Worm (Caenorhabditis elegans): ENCODE results near the gene T11F9.21.

The T11F9.21 gene

ce11 chrV:11521448-11521847 is 28.9 kb downstream of the T11F9.21 start, which contains the start of gene pafo-1 (continued):
- TF ChIP-seq unc-62 (GFP tag; optimal IDR thresholded peaks at IDR 0.05) (no peak), chd-7 (tag; optimal IDR thresholded peaks at IDR 0.05) (peak; percentile 7), attf-3 (GFP tag; conservative IDR thresholded peaks at IDR 0.05) (peak; percentile 62; the same call in 1 of the 2 replicates), lin-40 (tag; optimal IDR thresholded peaks at IDR 0.05) (peak; percentile 87), ceh-100 (GFP tag; IDR thresholded peaks at IDR 0.05) (peak; percentile 84), ztf-25 (GFP tag; IDR thresholded peaks at IDR 0.05) (0 out of 2 replicates have a peak, but pooled peaks have one; percentile 58), F22D6.2 (tag; optimal IDR thresholded peaks at IDR 0.05) (peak; percentile 45), pbrm-1 (GFP tag; IDR thresholded peaks at IDR 0.05) (peak; percentile 91), ztf-18 (tag; optimal IDR thresholded peaks at IDR 0.05) (peak; percentile 99), him-1 (tag; optimal IDR thresholded peaks at IDR 0.05) (peak; percentile 56), zfh-2 (GFP tag; conservative IDR thresholded peaks at IDR 0.05) (no peak), mcd-1 (GFP tag; IDR thresholded peaks at IDR 0.05) (peak; percentile 91), gei-17 (GFP tag; optimal IDR thresholded peaks at IDR 0.05) (no peak), dpl-1 (GFP tag; optimal IDR thresholded peaks at IDR 0.05) (peak; percentile 95), sea-2 (GFP tag; IDR thresholded peaks at IDR 0.05) (no peak), hmg-20 (GFP tag; IDR thresholded peaks at IDR 0.05) (peak; percentile 72), snpc-4 (GFP tag; optimal IDR thresholded peaks at IDR 0.05) (peak; percentile 41), snpc-4 (tag; optimal IDR thresholded peaks at IDR 0.05) (peak; percentile 40 to 85 (median 67)), K11D2.4 (GFP tag; IDR thresholded peaks at IDR 0.05) (peak; percentile 84)

DNA sequence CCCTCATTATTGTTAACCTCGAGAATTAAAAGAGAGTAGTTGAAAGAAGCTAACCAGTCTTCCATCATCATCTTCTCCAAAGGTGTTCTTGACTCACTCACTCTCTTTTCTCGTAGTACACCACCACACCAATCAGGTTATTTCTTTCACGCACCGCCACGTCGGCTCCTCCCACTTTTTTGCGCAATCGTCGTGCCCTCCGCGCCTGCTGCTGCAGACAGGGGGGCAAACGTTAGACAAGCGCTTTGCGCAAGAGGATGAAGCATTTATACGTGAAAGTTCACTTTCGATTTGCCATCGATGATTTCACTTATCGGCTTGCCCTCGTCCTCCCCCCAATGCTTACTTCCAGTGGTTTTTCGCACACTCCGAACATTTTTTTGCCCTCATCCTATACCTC is 32.8 kb downstream of the T11F9.21 start:
- TF ChIP-seq zfh-2 (GFP tag; conservative IDR thresholded peaks at IDR 0.05) (peak; percentile 69), ztf-25 (GFP tag; IDR thresholded peaks at IDR 0.05) (no peak)

DNA sequence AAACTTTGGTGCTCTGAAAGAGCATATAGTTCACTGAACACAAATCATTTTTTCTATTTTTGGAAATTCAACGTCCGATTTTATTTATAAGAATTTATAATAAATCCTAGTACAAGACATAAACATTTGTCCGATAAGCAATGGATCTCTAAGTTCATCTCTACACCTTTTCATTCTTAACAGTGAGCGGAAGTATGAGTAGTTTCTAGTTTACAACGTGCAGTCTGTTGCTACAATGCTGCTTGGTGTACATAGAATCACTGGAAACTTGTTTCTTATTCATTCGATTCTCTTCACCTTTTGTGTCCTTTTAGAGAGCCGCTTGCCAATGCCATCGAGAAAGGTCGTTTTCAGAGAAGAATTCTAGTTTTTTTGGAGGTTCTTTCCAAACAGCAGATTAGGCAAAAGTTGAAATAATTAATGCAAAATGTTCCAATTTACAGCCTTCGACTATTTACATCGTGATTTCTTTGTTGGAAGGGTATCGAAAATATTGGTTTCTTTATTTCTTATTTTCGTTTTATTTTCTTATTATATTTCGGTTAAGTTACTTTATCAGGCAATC is 34.5 kb downstream of the T11F9.21 start:
- TF ChIP-seq C06A6.2 (GFP tag; conservative IDR thresholded peaks at IDR 0.05): no peak

DNA sequence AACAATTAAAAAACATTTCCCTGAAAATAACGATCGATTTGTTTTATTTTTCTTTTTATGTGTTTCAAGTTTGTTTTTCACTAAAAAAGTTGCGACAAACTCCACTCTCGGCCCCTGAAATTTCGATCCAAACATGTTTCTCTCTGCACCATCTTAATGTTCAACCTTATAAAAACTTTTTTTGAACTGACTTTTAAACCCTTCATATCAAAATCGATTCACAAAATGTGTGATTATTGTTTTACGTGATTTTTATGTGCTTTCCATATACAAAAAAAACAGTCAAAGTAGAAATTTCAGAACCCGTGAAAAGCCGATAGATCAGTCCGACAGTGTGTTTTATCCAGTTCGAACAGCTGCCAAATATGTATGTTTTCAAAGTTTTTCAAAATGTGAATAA is 35.0 kb downstream of the T11F9.21 start, which contains the start of gene ccch-1:
ccch-1 (plus strand) TSS at position 301 of the 400 bp plus-strand sequence.
- TF ChIP-seq nhr-179 (tag; optimal IDR thresholded peaks at IDR 0.05) (no peak), B0261.1 (tag; optimal IDR thresholded peaks at IDR 0.05) (no peak), repo-1 (tag; optimal IDR thresholded peaks at IDR 0.05) (no peak), F57C9.4 (tag; optimal IDR thresholded peaks at IDR 0.05) (no peak), attf-6 (GFP tag; IDR thresholded peaks at IDR 0.05) (no peak), F10E7.11 (tag; optimal IDR thresholded peaks at IDR 0.05) (no peak), sdz-38 (tag; optimal IDR thresholded peaks at IDR 0.05) (no peak), gei-17 (GFP tag; optimal IDR thresholded peaks at IDR 0.05) (no peak), lin-35 (GFP tag; optimal IDR thresholded peaks at IDR 0.05) (no peak), fkh-3 (tag; optimal IDR thresholded peaks at IDR 0.05) (no peak), madf-3 (GFP tag; IDR thresholded peaks at IDR 0.05) (no peak), F57A8.1 (GFP tag; optimal IDR thresholded peaks at IDR 0.05) (no peak), tlf-1 (GFP tag; optimal IDR thresholded peaks at IDR 0.05) (no peak), sptf-2 (GFP tag; optimal IDR thresholded peaks at IDR 0.05) (no peak), ztf-3 (GFP tag; optimal IDR thresholded peaks at IDR 0.05) (no peak), Y53F4B.3 (GFP tag; IDR thresholded peaks at IDR 0.05) (no peak), somi-1 (GFP tag; optimal IDR thresholded peaks at IDR 0.05) (no peak)
